Worm (Caenorhabditis elegans): ENCODE results near the gene cct-1.

DNA sequence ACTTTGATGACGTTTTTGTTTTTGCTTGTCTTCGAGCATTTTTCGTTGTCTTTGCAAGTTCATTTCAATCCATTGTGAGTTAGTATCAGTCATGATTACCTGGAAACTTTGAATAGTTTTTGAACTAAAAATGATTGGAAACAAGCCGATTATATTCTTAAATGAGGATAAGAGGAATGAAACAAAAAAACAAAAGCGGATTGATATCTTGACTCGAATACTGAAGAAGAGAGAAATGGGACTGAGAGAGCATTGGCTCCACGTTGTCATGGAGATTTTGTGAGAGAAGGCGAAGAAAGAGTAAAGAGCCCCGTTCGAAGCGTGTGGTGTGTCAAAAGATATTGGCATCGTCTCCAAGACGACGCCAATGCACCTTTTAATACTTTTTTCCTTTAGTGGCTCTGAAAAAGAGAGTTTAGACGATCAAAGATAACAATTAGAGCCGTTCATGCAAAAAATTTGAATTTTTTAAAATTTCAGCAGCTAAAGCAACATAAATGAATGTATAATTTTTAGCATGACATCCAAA is 28.3 kb upstream of the cct-1 start, which contains the start of the genes tub-1 and tmem-138:
- TF ChIP-seq W03F9.2 (tag; optimal IDR thresholded peaks at IDR 0.05), result no peak
- TF ChIP-seq him-1 (tag; optimal IDR thresholded peaks at IDR 0.05), result no peak
- no peak for TF ChIP-seq dao-5 (tag; optimal IDR thresholded peaks at IDR 0.05)
